Worm (Caenorhabditis elegans): ENCODE data around the gene C06C6.8.

The C06C6.8 gene

DNA sequence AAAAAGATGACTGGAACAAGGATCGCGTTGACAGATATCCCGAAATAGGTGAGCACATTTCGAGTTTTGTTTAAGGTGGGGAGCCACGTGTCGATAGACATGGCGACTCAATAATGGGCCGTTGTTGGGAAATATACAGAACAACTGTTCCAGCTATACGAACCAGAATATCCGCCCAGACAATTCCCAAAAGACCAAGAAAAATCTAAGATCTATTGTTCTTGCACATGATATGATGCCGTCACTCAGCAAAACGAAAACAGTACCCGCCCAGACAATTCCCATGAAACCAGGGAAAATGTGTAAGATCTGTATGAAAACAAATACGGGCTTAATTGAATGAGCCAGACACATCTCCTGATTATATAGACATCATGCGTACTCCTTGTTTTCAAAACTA lies 10.6 kb downstream of the C06C6.8 start, which contains the start of gene str-231:
TSS of gene str-231 (minus strand) at position 101 of the 400 bp plus-strand sequence.
- no peak for TF ChIP-seq ceh-6 (GFP tag; optimal IDR thresholded peaks at IDR 0.05)
- no peak for TF ChIP-seq nhr-232 (tag; optimal IDR thresholded peaks at IDR 0.05)
- TF ChIP-seq npax-4 (tag; optimal IDR thresholded peaks at IDR 0.05), result no peak
- no peak for TF ChIP-seq ceh-14 (tag; optimal IDR thresholded peaks at IDR 0.05)
- TF ChIP-seq unc-42 (tag; optimal IDR thresholded peaks at IDR 0.05), result no peak
- TF ChIP-seq ceh-22 (tag; optimal IDR thresholded peaks at IDR 0.05), result no peak
- no peak for TF ChIP-seq C08G9.2 (tag; optimal IDR thresholded peaks at IDR 0.05)
- no peak for TF ChIP-seq eyg-1 (tag; optimal IDR thresholded peaks at IDR 0.05)
- TF ChIP-seq hlh-8 (tag; optimal IDR thresholded peaks at IDR 0.05), result no peak
- no peak for TF ChIP-seq ceh-48 (tag; optimal IDR thresholded peaks at IDR 0.05)
- no peak for TF ChIP-seq ceh-9 (tag; optimal IDR thresholded peaks at IDR 0.05)
- TF ChIP-seq zip-5 (tag; optimal IDR thresholded peaks at IDR 0.05), result no peak
- no peak for TF ChIP-seq ceh-31 (tag; optimal IDR thresholded peaks at IDR 0.05)
- no peak for TF ChIP-seq T23F11.4 (GFP tag; optimal IDR thresholded peaks at IDR 0.05)
- TF ChIP-seq ets-4 (tag; optimal IDR thresholded peaks at IDR 0.05), result no peak
- TF ChIP-seq pha-2 (tag; optimal IDR thresholded peaks at IDR 0.05), result no peak
- TF ChIP-seq elt-4 (tag; optimal IDR thresholded peaks at IDR 0.05), result no peak
- no peak for TF ChIP-seq unc-55 (GFP tag; optimal IDR thresholded peaks at IDR 0.05)

DNA sequence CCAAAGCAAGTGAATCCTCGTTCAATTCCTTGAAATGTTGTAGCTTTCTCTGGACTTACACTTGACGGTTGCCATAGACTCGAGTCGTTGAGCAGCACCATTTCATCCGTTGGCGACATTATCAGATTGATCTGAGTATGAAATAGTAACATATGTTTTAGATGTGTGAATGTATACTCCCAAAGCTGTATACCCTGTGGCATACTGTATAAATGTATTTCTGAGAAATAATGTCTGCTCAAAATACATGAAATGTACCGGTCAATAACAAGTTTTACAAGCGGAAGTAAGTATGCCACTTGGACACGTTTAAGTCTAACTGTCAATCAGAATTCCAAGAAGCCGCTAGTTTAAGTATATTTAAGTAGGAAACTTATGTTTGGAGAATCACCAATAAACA lies 12.6 kb downstream of the C06C6.8 start, which contains the start of gene str-233:
TSS of gene str-233 (minus strand) at position 101 of the 400 bp plus-strand sequence.
- TF ChIP-seq odd-2 (tag; optimal IDR thresholded peaks at IDR 0.05) (no peak), lin-11 (tag; optimal IDR thresholded peaks at IDR 0.05) (no peak), gmeb-2 (tag; optimal IDR thresholded peaks at IDR 0.05) (no peak), pqm-1 (tag; optimal IDR thresholded peaks at IDR 0.05) (no peak), sox-2 (GFP tag; IDR thresholded peaks at IDR 0.05) (no peak), ceh-14 (tag; optimal IDR thresholded peaks at IDR 0.05) (no peak), nhr-232 (tag; optimal IDR thresholded peaks at IDR 0.05) (no peak), madf-2 (tag; optimal IDR thresholded peaks at IDR 0.05) (no peak), C08G9.2 (tag; optimal IDR thresholded peaks at IDR 0.05) (no peak), ets-4 (tag; optimal IDR thresholded peaks at IDR 0.05) (no peak), hlh-15 (tag; optimal IDR thresholded peaks at IDR 0.05) (no peak)

DNA sequence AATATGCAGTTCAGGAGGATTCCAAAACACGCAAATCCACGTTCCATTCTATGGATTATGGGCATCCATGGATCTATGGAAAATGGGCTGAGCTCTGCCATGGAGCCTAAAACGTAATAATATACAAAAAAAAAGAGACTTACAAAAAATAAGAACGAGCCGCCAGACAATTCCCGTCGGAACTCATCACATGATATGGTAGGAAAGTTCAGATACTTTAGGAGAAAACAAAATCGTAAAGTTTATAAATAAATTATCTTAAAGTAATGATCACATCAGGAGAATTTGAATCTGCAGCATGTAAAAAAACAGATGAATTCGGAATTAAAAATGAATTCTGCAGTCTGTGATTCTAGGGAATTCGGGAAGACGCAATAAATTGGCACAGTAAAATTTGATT lies 18.7 kb downstream of the C06C6.8 start, which contains the start of gene str-232:
TSS of gene str-232 (minus strand) at position 101 of the 400 bp plus-strand sequence.
- no peak for TF ChIP-seq hlh-8 (tag; optimal IDR thresholded peaks at IDR 0.05)
- no peak for TF ChIP-seq elt-2 (tag; optimal IDR thresholded peaks at IDR 0.05)

DNA sequence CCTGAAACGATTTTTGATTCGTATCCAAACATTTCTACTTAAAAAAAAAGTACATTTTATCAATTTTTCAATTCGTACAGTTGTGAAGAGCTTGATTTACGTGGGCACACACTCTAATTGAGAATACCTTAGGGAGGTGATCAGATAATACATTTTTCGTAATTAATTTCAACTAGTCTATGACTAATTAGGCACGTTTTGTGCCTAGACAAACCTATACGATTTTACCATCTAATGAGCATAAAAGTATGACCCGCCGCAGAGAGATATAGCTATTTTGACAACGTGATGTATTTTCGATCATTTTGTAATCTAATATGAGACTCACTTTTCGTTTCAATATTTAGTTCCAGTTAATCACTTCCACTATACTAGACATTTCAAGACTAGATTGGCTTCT lies 20.0 kb downstream of the C06C6.8 start:
- TF ChIP-seq ceh-22 (tag; optimal IDR thresholded peaks at IDR 0.05) (no peak), hlh-13 (GFP tag; optimal IDR thresholded peaks at IDR 0.05) (no peak), ets-4 (tag; optimal IDR thresholded peaks at IDR 0.05) (no peak), elt-2 (tag; optimal IDR thresholded peaks at IDR 0.05) (no peak), ref-2 (tag; optimal IDR thresholded peaks at IDR 0.05) (no peak), hlh-8 (tag; optimal IDR thresholded peaks at IDR 0.05) (no peak)

DNA sequence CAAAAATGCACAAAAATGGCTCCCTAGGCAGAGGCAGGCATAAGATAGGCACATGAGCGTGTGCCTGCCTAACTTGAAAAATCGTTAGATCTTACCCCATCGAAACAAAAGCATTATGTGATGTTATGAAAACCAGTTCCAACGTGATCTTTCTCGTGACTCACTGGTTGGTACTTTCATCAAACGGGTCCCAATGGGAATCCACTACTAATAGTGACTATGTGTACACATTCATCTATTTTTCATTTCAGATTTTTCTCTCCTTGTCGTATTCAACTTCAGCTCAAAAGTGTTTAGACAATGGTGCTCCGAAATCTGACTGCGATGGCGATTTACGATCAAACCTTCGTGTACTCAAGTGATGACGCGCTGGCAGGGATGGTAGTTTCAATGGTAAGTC lies 20.7 kb downstream of the C06C6.8 start, which contains the start of gene srx-43:
TSS of gene srx-43 (plus strand) at position 301 of the 400 bp plus-strand sequence.
- no peak for TF ChIP-seq unc-86 (tag; optimal IDR thresholded peaks at IDR 0.05)
- no peak for TF ChIP-seq ceh-45 (GFP tag; IDR thresholded peaks at IDR 0.05)
- no peak for TF ChIP-seq hlh-30 (tag; optimal IDR thresholded peaks at IDR 0.05; ENCODE audit: insufficient read depth)
- no peak for TF ChIP-seq ceh-22 (tag; optimal IDR thresholded peaks at IDR 0.05)

DNA sequence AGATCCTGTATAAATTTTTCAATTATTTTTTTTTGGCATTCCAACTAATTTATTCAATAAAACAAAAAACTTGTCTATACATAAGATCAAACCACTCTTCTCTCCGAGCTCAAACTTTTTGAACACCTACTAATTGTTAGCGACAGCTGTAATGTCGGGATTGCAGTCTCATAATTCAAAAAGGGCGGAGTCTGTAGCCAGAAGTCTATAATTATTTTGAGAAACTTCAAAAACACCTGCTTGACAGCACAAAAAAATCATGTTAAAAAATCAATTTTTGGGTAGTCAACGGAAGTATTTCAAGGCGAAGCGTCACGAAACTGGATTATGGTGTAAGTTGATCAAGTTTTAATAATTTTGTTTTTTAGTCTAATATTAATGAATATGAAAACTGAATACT lies 23.1 kb downstream of the C06C6.8 start, which contains the start of gene srx-44:
TSS of gene srx-44 (plus strand) at position 301 of the 400 bp plus-strand sequence.
- TF ChIP-seq zip-5 (tag; optimal IDR thresholded peaks at IDR 0.05) (no peak), mec-3 (tag; optimal IDR thresholded peaks at IDR 0.05; ENCODE audit: borderline replicate concordance) (no peak), ceh-30 (tag; optimal IDR thresholded peaks at IDR 0.05) (no peak)

All from whole organism, late embryonic.